Worm (Caenorhabditis elegans) whole organism, late embryonic: ENCODE measurements around the gene bath-31.

Source experiments
- F13H6.1 ChIP-seq: sonication (generic microtip); optimal IDR thresholded peaks from 2 replicates; lab custom pipeline; 2016; ENCODE audit warnings: missing genetic modification characterization, missing compliant biosample characterization
- ceh-6 ChIP-seq: fragments of 200-800 bp; sonication (Bioruptor generic); optimal IDR thresholded peaks from 2 replicates; lab custom pipeline; 2018; ENCODE audit warnings: mild to moderate bottlenecking, missing genetic modification characterization, missing compliant biosample characterization
- fkh-10 ChIP-seq: fragments of 150-350 bp; optimal IDR thresholded peaks from 2 replicates; lab custom pipeline; 2014; ENCODE audit warnings: missing biosample characterization, missing genetic modification reagents, missing genetic modification characterization
- gmeb-2 ChIP-seq: sonication (generic microtip); optimal IDR thresholded peaks from 2 replicates; lab custom pipeline; 2016; ENCODE audit warnings: missing genetic modification characterization, inconsistent platforms, missing compliant biosample characterization
- pat-9 ChIP-seq: fragments of 200-800 bp; sonication (Bioruptor generic); optimal IDR thresholded peaks from 2 replicates; lab custom pipeline; 2018; ENCODE audit warnings: mild to moderate bottlenecking, missing genetic modification characterization, moderate library complexity, missing compliant biosample characterization
- rnt-1 ChIP-seq: sonication (generic microtip); optimal IDR thresholded peaks from 2 replicates; lab custom pipeline; 2016; ENCODE audit warnings: missing genetic modification characterization, missing compliant biosample characterization
- tbx-7 ChIP-seq: sonication (generic microtip); optimal IDR thresholded peaks from 2 replicates; lab custom pipeline; 2016; ENCODE audit warnings: missing genotype, missing genetic modification characterization, missing compliant biosample characterization

ce11 chrII:3753598-3753997, 21.8 kb downstream of the bath-31 start, which contains the start of gene rcd-1:
- no peak for TF ChIP-seq rnt-1 (tag; lab: Kevin White, UChicago)
- no peak for TF ChIP-seq F13H6.1 (tag; lab: Kevin White, UChicago)
- no peak for TF ChIP-seq pat-9 (tag; lab: Kevin White, UChicago)
- no peak for TF ChIP-seq tbx-7
- no peak for TF ChIP-seq fkh-10 (GFP tag; lab: Kevin White, UChicago)
- TF ChIP-seq gmeb-2 (tag; lab: Kevin White, UChicago): no peak
- no peak for TF ChIP-seq ceh-6
